Worm (Caenorhabditis elegans): Measurements from ENCODE around the gene clc-32.

clc-32 gene

DNA sequence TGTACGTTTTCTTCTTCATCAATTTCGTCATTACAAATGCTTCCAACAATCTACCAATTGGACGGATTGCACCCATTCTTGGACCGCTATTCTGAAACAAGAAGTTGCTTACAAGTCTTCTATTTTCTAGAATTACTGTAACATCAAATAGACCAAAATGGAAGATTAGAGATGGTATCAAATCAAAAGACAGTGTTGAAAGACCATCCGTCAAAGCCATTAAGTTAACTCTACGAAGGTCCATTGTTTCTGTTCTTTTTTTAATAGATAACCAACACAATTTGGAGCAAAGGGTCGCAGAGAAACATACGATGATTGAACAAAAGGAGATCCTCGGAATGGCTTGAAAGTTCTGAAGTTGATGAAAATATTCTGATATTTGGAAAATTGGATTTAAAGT, 4.0 kb upstream of the clc-32 start:
- TF ChIP-seq hlh-1 (tag; optimal IDR thresholded peaks at IDR 0.05): no peak
- no peak for TF ChIP-seq nhr-237 (tag; optimal IDR thresholded peaks at IDR 0.05)
- TF ChIP-seq lin-32 (GFP tag; optimal IDR thresholded peaks at IDR 0.05): no peak
- TF ChIP-seq lsy-2 (tag; optimal IDR thresholded peaks at IDR 0.05): no peak
- no peak for TF ChIP-seq unc-62 (GFP tag; optimal IDR thresholded peaks at IDR 0.05)
- no peak for TF ChIP-seq ceh-83 (GFP tag; optimal IDR thresholded peaks at IDR 0.05)
- TF ChIP-seq ceh-43 (GFP tag; optimal IDR thresholded peaks at IDR 0.05): no peak
- TF ChIP-seq snpc-4 (tag; optimal IDR thresholded peaks at IDR 0.05): no peak
- TF ChIP-seq sem-2 (GFP tag; optimal IDR thresholded peaks at IDR 0.05): no peak
- TF ChIP-seq nhr-28 (tag; optimal IDR thresholded peaks at IDR 0.05): no peak
- TF ChIP-seq ztf-11 (tag; optimal IDR thresholded peaks at IDR 0.05): no peak
- TF ChIP-seq ham-2 (GFP tag; optimal IDR thresholded peaks at IDR 0.05): no peak
- TF ChIP-seq ceh-39 (tag; optimal IDR thresholded peaks at IDR 0.05): no peak
- no peak for TF ChIP-seq flh-1 (GFP tag; optimal IDR thresholded peaks at IDR 0.05)
- TF ChIP-seq tbx-8 (GFP tag; optimal IDR thresholded peaks at IDR 0.05): no peak
- no peak for TF ChIP-seq elt-1 (tag; optimal IDR thresholded peaks at IDR 0.05; ENCODE audit: borderline replicate concordance, insufficient read depth)
- TF ChIP-seq zip-8 (tag; optimal IDR thresholded peaks at IDR 0.05): no peak
- no peak for TF ChIP-seq elt-3 (tag; optimal IDR thresholded peaks at IDR 0.05)

- TF ChIP-seq nhr-2 (tag; optimal IDR thresholded peaks at IDR 0.05): no peak
- no peak for TF ChIP-seq drap-1 (GFP tag; optimal IDR thresholded peaks at IDR 0.05)
- TF ChIP-seq nhr-28 (tag; optimal IDR thresholded peaks at IDR 0.05): no peak
- no peak for TF ChIP-seq pha-4 (tag; optimal IDR thresholded peaks at IDR 0.05)
- TF ChIP-seq ceh-39 (tag; optimal IDR thresholded peaks at IDR 0.05): no peak
- TF ChIP-seq nhr-76 (tag; optimal IDR thresholded peaks at IDR 0.05): no peak
- no peak for TF ChIP-seq sptf-1 (tag; optimal IDR thresholded peaks at IDR 0.05)
- no peak for TF ChIP-seq ceh-43 (GFP tag; optimal IDR thresholded peaks at IDR 0.05)
- TF ChIP-seq nhr-237 (tag; optimal IDR thresholded peaks at IDR 0.05): no peak
- TF ChIP-seq ztf-11 (tag; optimal IDR thresholded peaks at IDR 0.05): no peak
- no peak for TF ChIP-seq tbx-8 (GFP tag; optimal IDR thresholded peaks at IDR 0.05)
These were observed 2.2 kb upstream of the clc-32 start, which contains the start of gene fbxa-88 for ce11 chrV:16143066-16143581. TSS of gene fbxa-88 (minus strand) at chrV:16143116.

DNA sequence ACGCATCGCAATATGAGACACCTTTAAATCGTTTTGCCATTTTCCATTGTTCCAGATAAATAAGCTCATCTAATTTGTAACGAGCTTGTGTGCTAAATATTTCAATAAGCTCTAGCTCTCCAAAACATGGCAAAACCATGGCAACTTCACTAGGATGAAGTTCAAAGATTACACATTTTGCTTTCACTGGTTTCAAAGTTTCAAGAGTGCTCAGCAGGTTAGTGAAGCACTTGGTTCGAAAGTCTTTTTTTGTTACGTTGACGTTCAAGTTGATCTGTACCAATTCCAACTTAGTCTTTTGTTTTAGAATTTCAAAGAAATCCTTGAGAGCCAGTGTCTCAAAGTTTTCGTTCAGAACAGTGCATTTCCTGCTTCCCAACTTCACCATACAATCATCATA, 1.4 kb upstream of the clc-32 start, which contains the start of gene fbxa-18:
TSS of gene fbxa-18 (plus strand) at position 301 of the 400 bp plus-strand sequence.
- no peak for TF ChIP-seq elt-3 (tag; optimal IDR thresholded peaks at IDR 0.05)
- TF ChIP-seq ceh-39 (tag; optimal IDR thresholded peaks at IDR 0.05): no peak
- TF ChIP-seq cnd-1 (tag; optimal IDR thresholded peaks at IDR 0.05): no peak
- TF ChIP-seq elt-1 (tag; optimal IDR thresholded peaks at IDR 0.05; ENCODE audit: borderline replicate concordance, insufficient read depth): no peak
- TF ChIP-seq flh-1 (GFP tag; optimal IDR thresholded peaks at IDR 0.05): no peak
- no peak for TF ChIP-seq ces-1 (GFP tag; optimal IDR thresholded peaks at IDR 0.05)
- no peak for TF ChIP-seq nhr-237 (tag; optimal IDR thresholded peaks at IDR 0.05)
- TF ChIP-seq lin-13 (tag; optimal IDR thresholded peaks at IDR 0.05): no peak
- TF ChIP-seq pha-4 (tag; optimal IDR thresholded peaks at IDR 0.05): no peak
- no peak for TF ChIP-seq hlh-1 (tag; optimal IDR thresholded peaks at IDR 0.05)
- no peak for TF ChIP-seq ceh-83 (GFP tag; optimal IDR thresholded peaks at IDR 0.05)
- TF ChIP-seq tbx-8 (GFP tag; optimal IDR thresholded peaks at IDR 0.05): no peak
- TF ChIP-seq nhr-76 (tag; optimal IDR thresholded peaks at IDR 0.05): no peak
- TF ChIP-seq unc-39 (tag; optimal IDR thresholded peaks at IDR 0.05): no peak
- no peak for TF ChIP-seq nhr-2 (tag; optimal IDR thresholded peaks at IDR 0.05)
- no peak for TF ChIP-seq unc-62 (GFP tag; optimal IDR thresholded peaks at IDR 0.05)

- TF ChIP-seq ztf-11 (tag; optimal IDR thresholded peaks at IDR 0.05) (no peak), nhr-12 (tag; optimal IDR thresholded peaks at IDR 0.05) (no peak), drap-1 (GFP tag; optimal IDR thresholded peaks at IDR 0.05) (no peak), lin-32 (GFP tag; optimal IDR thresholded peaks at IDR 0.05) (no peak), ham-2 (GFP tag; optimal IDR thresholded peaks at IDR 0.05) (no peak), ceh-43 (GFP tag; optimal IDR thresholded peaks at IDR 0.05) (no peak), lsy-2 (tag; optimal IDR thresholded peaks at IDR 0.05) (no peak), ces-1 (GFP tag; optimal IDR thresholded peaks at IDR 0.05) (no peak), nhr-237 (tag; optimal IDR thresholded peaks at IDR 0.05) (no peak), nhr-76 (tag; optimal IDR thresholded peaks at IDR 0.05) (no peak), bed-3 (GFP tag; optimal IDR thresholded peaks at IDR 0.05) (no peak), tbx-8 (GFP tag; optimal IDR thresholded peaks at IDR 0.05) (no peak), pha-4 (tag; optimal IDR thresholded peaks at IDR 0.05) (no peak)
These were observed 1.4 kb downstream of the clc-32 start, which contains the start of gene clc-11 for ce11 chrV:16139529-16139928. TSS of gene clc-11 (minus strand) at chrV:16139629.

- TF ChIP-seq lin-13 (tag; optimal IDR thresholded peaks at IDR 0.05): no peak
- TF ChIP-seq blmp-1 (tag; optimal IDR thresholded peaks at IDR 0.05): no peak
These were observed 3.9 kb downstream of the clc-32 start, which contains the start of gene F44G3.7 for ce11 chrV:16137043-16137442. TSS of gene F44G3.7 (minus strand) at chrV:16137143.

Data from whole organism, mixed stage, embryonic.